Worm (Caenorhabditis elegans) whole organism, mixed stage, embryonic: ENCODE results near the gene fbxa-27.

ENCODE experiments used
- elt-1 ChIP-seq: sonication (generic microtip); optimal IDR thresholded peaks from 2 replicates; lab custom pipeline; 2017; ENCODE audit warnings: missing genetic modification characterization, mild to moderate bottlenecking, missing compliant biosample characterization, antibody characterized with exemption, moderate library complexity, borderline replicate concordance; ENCODE audit not compliant: insufficient read depth
- lin-13 ChIP-seq: fragments of 150-350 bp; optimal IDR thresholded peaks from 2 replicates; lab custom pipeline; 2014; ENCODE audit warnings: missing biosample characterization, missing genetic modification characterization
- lin-32 ChIP-seq: fragments of 200-800 bp; sonication (Bioruptor generic); optimal IDR thresholded peaks from 2 replicates; lab custom pipeline; 2018; ENCODE audit warnings: mild to moderate bottlenecking, missing genetic modification characterization, missing compliant biosample characterization
- lsy-2 ChIP-seq: fragments of 150-350 bp; optimal IDR thresholded peaks from 2 replicates; lab custom pipeline; 2014; ENCODE audit warnings: missing biosample characterization, missing genetic modification characterization
- mep-1 ChIP-seq: fragments of 150-350 bp; optimal IDR thresholded peaks from 2 replicates; lab custom pipeline; 2017; ENCODE audit warnings: missing biosample characterization, missing genetic modification reagents, missing genetic modification characterization, inconsistent platforms
- nhr-237 ChIP-seq: fragments of 150-350 bp; optimal IDR thresholded peaks from 2 replicates; lab custom pipeline; 2014; ENCODE audit warnings: missing biosample characterization, missing genetic modification characterization
- pha-4 ChIP-seq: fragments of 150-350 bp; optimal IDR thresholded peaks from 2 replicates; lab custom pipeline; 2018; ENCODE audit warnings: missing biosample characterization, missing genetic modification reagents, missing genetic modification characterization
- snpc-4 ChIP-seq: fragments of 150-350 bp; optimal IDR thresholded peaks from 2 replicates; lab custom pipeline; 2014; ENCODE audit warnings: missing biosample characterization, missing genetic modification characterization
- sptf-1 ChIP-seq: sonication (generic microtip); optimal IDR thresholded peaks from 2 replicates; lab custom pipeline; 2017; ENCODE audit warnings: mild to moderate bottlenecking, missing genetic modification characterization, moderate library complexity, missing compliant biosample characterization
- unc-39 ChIP-seq: fragments of 150-350 bp; optimal IDR thresholded peaks from 2 replicates; lab custom pipeline; 2014; ENCODE audit warnings: missing biosample characterization, missing genetic modification characterization

- TF ChIP-seq nhr-237 (tag; lab: Kevin White, UChicago) (no peak), mep-1 (no peak), lin-13 (tag; lab: Kevin White, UChicago) (no peak), unc-39 (tag; lab: Kevin White, UChicago) (no peak), lsy-2 (tag; lab: Kevin White, UChicago) (no peak), pha-4 (tag; lab: Kevin White, UChicago) (no peak), sptf-1 (tag; lab: Kevin White, UChicago) (no peak), snpc-4 (tag; lab: Kevin White, UChicago) (no peak), lin-32 (GFP tag; lab: Kevin White, UChicago) (no peak), elt-1 (no peak)
Observed at ce11 chrIII:1297604-1298003, 45.2 kb upstream of the fbxa-27 start, which contains the start of gene fbxa-28.
